Fruit fly (Drosophila melanogaster) whole organism, adult: Measurements from ENCODE around the gene Frmd5.

Experiments
- CG33017 ChIP-seq: fragments of 200-800 bp; sonication (Bioruptor generic); optimal IDR thresholded peaks from 2 replicates; lab custom pipeline; 2018; ENCODE audit warnings: missing biosample characterization, mild to moderate bottlenecking, missing genetic modification characterization, moderate library complexity
- bab1 ChIP-seq: fragments of 200-800 bp; sonication (Bioruptor generic); optimal IDR thresholded peaks from 3 replicates; lab custom pipeline; 2019; ENCODE audit warnings: missing biosample characterization, mild to moderate bottlenecking, missing genetic modification characterization, moderate library complexity
- cic ChIP-seq: fragments of 200-800 bp; sonication (Bioruptor generic); optimal IDR thresholded peaks from 2 replicates; lab custom pipeline; 2017; ENCODE audit warnings: missing biosample characterization, mild to moderate bottlenecking, missing genetic modification characterization, moderate library complexity
- ovo ChIP-seq: fragments of 200-800 bp; sonication (Bioruptor generic); optimal IDR thresholded peaks from 2 replicates; lab custom pipeline; 2016; ENCODE audit warnings: missing biosample characterization, missing genetic modification characterization

DNA sequence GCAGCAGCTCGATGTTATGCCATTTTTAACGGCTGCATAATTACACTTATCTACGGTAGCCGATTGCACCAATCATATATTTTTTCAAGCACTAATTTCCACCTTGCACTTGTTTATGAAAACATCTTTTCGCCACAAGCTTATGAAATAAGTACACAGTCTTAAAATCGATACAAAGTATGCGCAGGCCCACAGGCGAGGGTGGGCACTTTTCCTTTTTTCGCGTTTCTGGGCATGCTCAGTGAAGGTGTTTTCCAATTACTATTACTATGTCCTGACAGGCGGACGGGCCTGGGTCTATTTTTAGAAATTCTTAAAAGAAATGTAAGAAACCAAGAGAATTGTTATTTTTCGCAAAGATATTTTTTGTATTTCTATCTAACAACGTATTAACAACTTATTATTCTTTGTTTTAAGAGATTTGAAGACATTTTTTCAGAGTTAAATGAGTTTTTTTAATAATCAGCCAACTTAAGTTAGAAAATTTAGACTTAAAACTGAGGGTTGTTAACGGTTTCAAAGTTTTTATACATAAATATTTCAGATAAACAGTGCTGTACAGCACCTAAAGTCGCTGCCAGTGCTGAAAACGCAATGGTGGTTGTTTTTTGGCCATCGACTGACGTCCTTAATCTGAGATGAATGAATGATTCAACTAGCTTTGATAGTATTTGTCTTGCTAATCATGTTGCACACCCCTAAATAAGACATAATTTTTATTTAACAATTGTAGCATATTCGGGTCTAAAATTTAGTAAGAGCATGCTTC, 33.4 kb upstream of the Frmd5 start, which contains the start of gene Cdk5alpha:
- TF ChIP-seq cic (peak; percentile 3), CG33017 (tag; lab: Kevin White, UChicago) (no peak), ovo (GFP tag; lab: Kevin White, UChicago) (no peak), bab1 (GFP tag; lab: Kevin White, UChicago) (no peak)
